Fruit fly (Drosophila melanogaster): ENCODE results near the gene CG11722.

The CG11722 gene

dm6 chr3R:10082549-10083075 lies 37.3 kb upstream of the CG11722 start (continued):
- TF ChIP-seq CG8319 (GFP tag; optimal IDR thresholded peaks at IDR 0.05) = peak; percentile 80
- TF ChIP-seq OdsH (GFP tag; optimal IDR thresholded peaks at IDR 0.05) = peak; percentile 84
- peak; percentile 87 for TF ChIP-seq pdm3 (GFP tag; optimal IDR thresholded peaks at IDR 0.05)
- peak; percentile 65 for TF ChIP-seq CG16779 (tag; optimal IDR thresholded peaks at IDR 0.05)
- peak; percentile 62 for TF ChIP-seq CG15336 (GFP tag; IDR thresholded peaks at IDR 0.05)
- peak; percentile 66 for TF ChIP-seq CG32006 (GFP tag; optimal IDR thresholded peaks at IDR 0.05)
- TF ChIP-seq CG11294 (GFP tag; IDR thresholded peaks at IDR 0.05) = peak; percentile 65; the same call in 1 of the 2 replicates
- TF ChIP-seq topi (GFP tag; optimal IDR thresholded peaks at IDR 0.05) = peak; percentile 80
- peak; percentile 93 for TF ChIP-seq CG10669 (GFP tag; optimal IDR thresholded peaks at IDR 0.05)
- no peak for TF ChIP-seq Hr38 (GFP tag; optimal IDR thresholded peaks at IDR 0.05)
- TF ChIP-seq svp (GFP tag) = peak; percentile 89
- TF ChIP-seq Sox15 (GFP tag; optimal IDR thresholded peaks at IDR 0.05) = peak; percentile 81
- TF ChIP-seq vri (GFP tag; optimal IDR thresholded peaks at IDR 0.05) = peak; percentile 93
- peak; percentile 85 for TF ChIP-seq cyc (GFP tag; optimal IDR thresholded peaks at IDR 0.05)
- TF ChIP-seq dsx (GFP tag; optimal IDR thresholded peaks at IDR 0.05; ENCODE audit: poor library complexity, severe bottlenecking) = peak; percentile 90
- peak; percentile 93 for TF ChIP-seq Ets96B (tag; optimal IDR thresholded peaks at IDR 0.05)
- TF ChIP-seq CG10631 (GFP tag; optimal IDR thresholded peaks at IDR 0.05) = peak; percentile 90
- peak; percentile 63 for TF ChIP-seq Sox102F (GFP tag; optimal IDR thresholded peaks at IDR 0.05)
- peak; percentile 63 for TF ChIP-seq net (GFP tag; optimal IDR thresholded peaks at IDR 0.05)
- peak; percentile 87 for TF ChIP-seq acj6 (GFP tag; optimal IDR thresholded peaks at IDR 0.05)
- TF ChIP-seq Gug (GFP tag; IDR thresholded peaks at IDR 0.05) = peak; percentile 65
- peak; percentile 68 to 91 for TF ChIP-seq salr (GFP tag; optimal IDR thresholded peaks at IDR 0.05)
- TF ChIP-seq Hr39 (GFP tag; optimal IDR thresholded peaks at IDR 0.05) = peak; percentile 81
- peak; percentile 73 for TF ChIP-seq Hr4 (GFP tag; optimal IDR thresholded peaks at IDR 0.05)
- peak; percentile 77 for TF ChIP-seq CG34406 (GFP tag; optimal IDR thresholded peaks at IDR 0.05)
- TF ChIP-seq Sox14 (GFP tag; optimal IDR thresholded peaks at IDR 0.05) = peak; percentile 89
- TF ChIP-seq CG6276 (GFP tag; optimal IDR thresholded peaks at IDR 0.05) = peak; percentile 25
- TF ChIP-seq CG8632 (GFP tag; optimal IDR thresholded peaks at IDR 0.05) = peak; percentile 83
- peak; percentile 80 for TF ChIP-seq achi (GFP tag; optimal IDR thresholded peaks at IDR 0.05)
- peak; percentile 69 for TF ChIP-seq CG8119 (GFP tag; IDR thresholded peaks at IDR 0.05)

DNA sequence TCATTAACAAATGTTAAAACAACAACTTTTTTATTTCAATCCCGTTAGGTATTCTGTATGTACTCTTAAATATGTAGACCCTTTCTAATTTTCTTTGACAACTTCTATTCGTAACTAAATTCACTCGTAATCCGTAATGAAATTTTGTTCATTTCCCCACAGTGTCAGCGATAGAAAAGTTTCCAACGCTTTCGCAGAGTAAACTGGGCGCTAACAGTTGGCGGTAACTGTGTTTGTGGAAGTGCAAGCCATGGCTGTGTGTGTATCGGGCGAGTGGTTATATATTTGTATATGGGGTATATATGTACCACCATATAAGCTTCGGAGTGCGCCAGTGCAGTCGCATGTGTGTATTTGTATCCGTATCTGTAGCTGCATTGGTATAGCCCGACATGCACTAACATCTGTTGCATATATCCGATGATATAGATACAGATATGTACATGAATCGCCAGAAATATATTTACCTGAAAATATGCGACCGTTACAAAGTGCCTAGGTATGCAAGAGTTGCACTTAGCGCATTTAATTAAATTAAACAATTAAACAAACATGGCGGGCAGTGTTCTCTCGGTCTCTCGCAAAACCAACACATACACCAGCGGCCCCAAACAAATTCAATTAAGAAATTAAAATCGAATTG lies 36.2 kb upstream of the CG11722 start:
- TF ChIP-seq CG15336 (GFP tag; IDR thresholded peaks at IDR 0.05) (no peak), cyc (GFP tag; optimal IDR thresholded peaks at IDR 0.05) (peak; percentile 33), Hr39 (GFP tag; optimal IDR thresholded peaks at IDR 0.05) (peak; percentile 28), CG16779 (tag; optimal IDR thresholded peaks at IDR 0.05) (no peak), Sox102F (GFP tag; optimal IDR thresholded peaks at IDR 0.05) (no peak), Eip78C (GFP tag) (peak; percentile 60), fd59A (GFP tag; optimal IDR thresholded peaks at IDR 0.05) (no peak), Hr4 (GFP tag; optimal IDR thresholded peaks at IDR 0.05) (peak; percentile 20), CG10631 (GFP tag; optimal IDR thresholded peaks at IDR 0.05) (peak; percentile 12), Hr38 (GFP tag; optimal IDR thresholded peaks at IDR 0.05) (no peak), CG8119 (GFP tag; IDR thresholded peaks at IDR 0.05) (no peak), CG11762 (GFP tag; optimal IDR thresholded peaks at IDR 0.05; ENCODE audit: insufficient read depth) (no peak), CG6163 (GFP tag; IDR thresholded peaks at IDR 0.05) (0 out of 3 replicates have a peak, but pooled peaks have one; percentile 31), Smox (GFP tag; optimal IDR thresholded peaks at IDR 0.05) (no peak), Gug (GFP tag; IDR thresholded peaks at IDR 0.05) (no peak), CG6854 (GFP tag; optimal IDR thresholded peaks at IDR 0.05) (no peak), CG7368 (GFP tag; optimal IDR thresholded peaks at IDR 0.05) (no peak), CG11294 (GFP tag; IDR thresholded peaks at IDR 0.05) (no peak), fkh (GFP tag; optimal IDR thresholded peaks at IDR 0.05) (no peak), net (GFP tag; optimal IDR thresholded peaks at IDR 0.05) (peak; percentile 13), topi (GFP tag; optimal IDR thresholded peaks at IDR 0.05) (no peak), Sox15 (GFP tag; optimal IDR thresholded peaks at IDR 0.05) (peak; percentile 24), CG1621 (tag; optimal IDR thresholded peaks at IDR 0.05) (no peak), Blimp-1 (GFP tag; optimal IDR thresholded peaks at IDR 0.05) (no peak), CG6808 (GFP tag; optimal IDR thresholded peaks at IDR 0.05) (peak; percentile 10), ss (GFP tag; optimal IDR thresholded peaks at IDR 0.05) (no peak), CG6792 (GFP tag; optimal IDR thresholded peaks at IDR 0.05) (no peak), Lpt (GFP tag; optimal IDR thresholded peaks at IDR 0.05) (no peak), svp (GFP tag) (peak; percentile 40), CG4318 (GFP tag; optimal IDR thresholded peaks at IDR 0.05) (no peak), CG3919 (GFP tag; optimal IDR thresholded peaks at IDR 0.05) (no peak), CG11902 (GFP tag; optimal IDR thresholded peaks at IDR 0.05) (no peak), CG8319 (GFP tag; optimal IDR thresholded peaks at IDR 0.05) (no peak)

All from whole organism, prepupa.